Worm (Caenorhabditis elegans) whole organism, early embryonic: Measurements from ENCODE around the gene pqn-37.

Experiments used
- B0310.2 ChIP-seq: sonication (generic microtip); optimal IDR thresholded peaks from 2 replicates; lab custom pipeline; 2016; ENCODE audit warnings: mild to moderate bottlenecking, missing genetic modification characterization, missing compliant biosample characterization
- F13C5.2 ChIP-seq: sonication (generic microtip); optimal IDR thresholded peaks from 2 replicates; lab custom pipeline; 2017; ENCODE audit warnings: mild to moderate bottlenecking, missing genetic modification characterization, inconsistent platforms, missing compliant biosample characterization
- aly-1 ChIP-seq: sonication (generic microtip); optimal IDR thresholded peaks from 2 replicates; lab custom pipeline; 2016; ENCODE audit warnings: missing genetic modification characterization, missing compliant biosample characterization
- ama-1 ChIP-seq: fragments of 150-350 bp; optimal IDR thresholded peaks from 2 replicates; lab custom pipeline; 2014
- ceh-13 ChIP-seq: fragments of 200-800 bp; sonication (Bioruptor generic); optimal IDR thresholded peaks from 2 replicates; lab custom pipeline; 2018; ENCODE audit warnings: mild to moderate bottlenecking, missing genetic modification characterization, missing compliant biosample characterization
- ceh-36 ChIP-seq: sonication (generic microtip); optimal IDR thresholded peaks from 2 replicates; lab custom pipeline; 2016; ENCODE audit warnings: missing genetic modification characterization, inconsistent platforms, missing compliant biosample characterization
- ets-7 ChIP-seq: sonication (generic microtip); optimal IDR thresholded peaks from 2 replicates; lab custom pipeline; 2016; ENCODE audit warnings: missing genotype, missing genetic modification characterization, missing compliant biosample characterization
- flt-1 ChIP-seq: fragments of 200-800 bp; sonication (Bioruptor generic); IDR thresholded peaks from 2 replicates; pipeline ENCODE4 v1.3.6; 2022; ENCODE audit warnings: missing genetic modification characterization, missing compliant biosample characterization
- hmbx-1 ChIP-seq: sonication (generic microtip); optimal IDR thresholded peaks from 2 replicates; lab custom pipeline; 2016; ENCODE audit warnings: mild to moderate bottlenecking, missing genetic modification characterization, missing compliant biosample characterization
- hmg-4 ChIP-seq: fragments of 200-800 bp; sonication (Bioruptor generic); optimal IDR thresholded peaks from 2 replicates; lab custom pipeline; 2018; ENCODE audit warnings: mild to moderate bottlenecking, missing genetic modification characterization, missing compliant biosample characterization
- hnd-1 ChIP-seq: sonication (generic microtip); optimal IDR thresholded peaks from 2 replicates; lab custom pipeline; 2016; ENCODE audit warnings: missing genetic modification characterization, missing compliant biosample characterization
- pes-1 ChIP-seq: fragments of 200-800 bp; sonication (Bioruptor generic); IDR thresholded peaks from 2 replicates; pipeline ENCODE4 v1.3.6; 2022; ENCODE audit warnings: missing genetic modification reagents, missing genetic modification characterization, missing compliant biosample characterization
- scrt-1 ChIP-seq: fragments of 200-800 bp; sonication (Bioruptor generic); IDR thresholded peaks from 2 replicates; pipeline ENCODE4 v1.3.6; 2022; ENCODE audit warnings: missing genetic modification characterization, missing compliant biosample characterization
- sea-1 ChIP-seq: fragments of 200-800 bp; sonication (Bioruptor generic); conservative IDR thresholded peaks from 2 replicates; pipeline ENCODE4 v1.3.6; 2022; ENCODE audit warnings: missing genetic modification characterization, missing compliant biosample characterization
- tbx-11 ChIP-seq: fragments of 200-800 bp; sonication (Bioruptor generic); IDR thresholded peaks from 2 replicates; pipeline ENCODE4 v1.3.6; 2022; ENCODE audit warnings: missing genetic modification characterization, missing compliant biosample characterization
- tbx-37 ChIP-seq: fragments of 200-800 bp; sonication (Bioruptor generic); conservative IDR thresholded peaks from 2 replicates; pipeline ENCODE4 v1.3.6; 2022; ENCODE audit warnings: missing genetic modification reagents, missing genetic modification characterization, missing compliant biosample characterization
- tra-4 ChIP-seq: sonication (generic microtip); optimal IDR thresholded peaks from 2 replicates; lab custom pipeline; 2017; ENCODE audit warnings: missing genetic modification characterization, missing compliant biosample characterization

The pqn-37 gene

ce11 chrX:3218040-3218795, 32.1 kb downstream of the pqn-37 start:
- TF ChIP-seq B0310.2 (tag; lab: Kevin White, UChicago) (no peak), hmg-4 (GFP tag; lab: Kevin White, UChicago) (no peak), aly-1 (no peak), ceh-36 (tag; lab: Kevin White, UChicago) (no peak), ets-7 (tag; lab: Kevin White, UChicago) (no peak), ama-1 (lab: Kevin White, UChicago) (no peak), sea-1 (GFP tag; lab: Robert Waterston, UW) (no peak), hmbx-1 (no peak), tra-4 (no peak), ceh-13 (GFP tag; lab: Kevin White, UChicago) (no peak), scrt-1 (no peak), tbx-37 (no peak), hnd-1 (no peak), flt-1 (GFP tag; lab: Robert Waterston, UW) (no peak), tbx-11 (GFP tag; lab: Robert Waterston, UW) (no peak), F13C5.2 (tag; lab: Kevin White, UChicago) (no peak), pes-1 (GFP tag; lab: Robert Waterston, UW) (no peak)

- TF ChIP-seq hmg-4 (GFP tag; lab: Kevin White, UChicago) (no peak), ets-7 (tag; lab: Kevin White, UChicago) (no peak), ceh-36 (tag; lab: Kevin White, UChicago) (no peak), tbx-11 (GFP tag; lab: Robert Waterston, UW) (no peak), tra-4 (no peak), hmbx-1 (no peak), F13C5.2 (tag; lab: Kevin White, UChicago) (no peak), scrt-1 (no peak), hnd-1 (no peak), tbx-37 (no peak), ama-1 (lab: Kevin White, UChicago) (no peak), flt-1 (GFP tag; lab: Robert Waterston, UW) (no peak), ceh-13 (GFP tag; lab: Kevin White, UChicago) (no peak), sea-1 (GFP tag; lab: Robert Waterston, UW) (no peak), B0310.2 (tag; lab: Kevin White, UChicago) (no peak), pes-1 (GFP tag; lab: Robert Waterston, UW) (no peak), aly-1 (no peak)
These were observed 33.6 kb downstream of the pqn-37 start for ce11 chrX:3216698-3217097.

ce11 chrX:3209523-3209922, 40.8 kb downstream of the pqn-37 start, which contains the start of gene F28B4.4:
Gene F28B4.4, minus strand, starts transcription at chrX:3209623.
- TF ChIP-seq tbx-37 (no peak), scrt-1 (no peak), ceh-36 (tag; lab: Kevin White, UChicago) (no peak)

ce11 chrX:3204778-3205177, 45.6 kb downstream of the pqn-37 start, which contains the start of gene F28B4.1:
Gene F28B4.1, plus strand, starts transcription at chrX:3205078.
- TF ChIP-seq tbx-11 (GFP tag; lab: Robert Waterston, UW): no peak
- no peak for TF ChIP-seq hmbx-1
- TF ChIP-seq pes-1 (GFP tag; lab: Robert Waterston, UW): no peak
- no peak for TF ChIP-seq aly-1
- TF ChIP-seq flt-1 (GFP tag; lab: Robert Waterston, UW): no peak
- no peak for TF ChIP-seq ceh-13 (GFP tag; lab: Kevin White, UChicago)
- TF ChIP-seq tra-4: no peak
- TF ChIP-seq hmg-4 (GFP tag; lab: Kevin White, UChicago): no peak
- no peak for TF ChIP-seq scrt-1
- no peak for TF ChIP-seq hnd-1
- no peak for TF ChIP-seq B0310.2 (tag; lab: Kevin White, UChicago)
- no peak for TF ChIP-seq ets-7 (tag; lab: Kevin White, UChicago)

ce11 chrX:3202350-3202749, 48.0 kb downstream of the pqn-37 start:
- TF ChIP-seq hmbx-1: no peak
- no peak for TF ChIP-seq tra-4
- TF ChIP-seq scrt-1: no peak
- TF ChIP-seq B0310.2 (tag; lab: Kevin White, UChicago): no peak
- TF ChIP-seq pes-1 (GFP tag; lab: Robert Waterston, UW): no peak
- no peak for TF ChIP-seq hnd-1
- no peak for TF ChIP-seq sea-1 (GFP tag; lab: Robert Waterston, UW)
- TF ChIP-seq F13C5.2 (tag; lab: Kevin White, UChicago): no peak

ce11 chrX:3199249-3199648, 51.1 kb downstream of the pqn-37 start, which contains the start of gene fax-1:
Gene fax-1, minus strand, starts transcription at chrX:3199349.
- TF ChIP-seq pes-1 (GFP tag; lab: Robert Waterston, UW) (no peak), ceh-36 (tag; lab: Kevin White, UChicago) (no peak), ceh-13 (GFP tag; lab: Kevin White, UChicago) (no peak), tbx-37 (no peak), flt-1 (GFP tag; lab: Robert Waterston, UW) (no peak), ets-7 (tag; lab: Kevin White, UChicago) (no peak), sea-1 (GFP tag; lab: Robert Waterston, UW) (no peak), tbx-11 (GFP tag; lab: Robert Waterston, UW) (no peak), hmbx-1 (no peak), scrt-1 (no peak), aly-1 (no peak), ama-1 (lab: Kevin White, UChicago) (no peak)

- TF ChIP-seq ets-7 (tag; lab: Kevin White, UChicago) (no peak), tbx-37 (no peak), hmg-4 (GFP tag; lab: Kevin White, UChicago) (no peak), scrt-1 (no peak), aly-1 (no peak), B0310.2 (tag; lab: Kevin White, UChicago) (no peak), F13C5.2 (tag; lab: Kevin White, UChicago) (no peak), tra-4 (no peak), hmbx-1 (no peak)
These were observed 53.0 kb downstream of the pqn-37 start for ce11 chrX:3197319-3197718.
